Fruit fly (Drosophila melanogaster) whole organism, embryonic: Measurements from ENCODE around the gene CG7724.
A peak's percentile ranks its signal among the peaks of the same experiment; 100 is the strongest.

Experiments used
- Bteb2 ChIP-seq: fragments of 200-800 bp; sonication (Bioruptor generic); optimal IDR thresholded peaks from 2 replicates; lab custom pipeline; 2016; ENCODE audit warnings: missing biosample characterization, missing genetic modification characterization
- CG10321 ChIP-seq: fragments of 200-800 bp; sonication (Bioruptor generic); IDR thresholded peaks from 2 replicates; pipeline ENCODE4 v1.3.6; 2022; ENCODE audit warnings: missing biosample characterization, missing genetic modification characterization
- CG10462 ChIP-seq: fragments of 200-800 bp; sonication (Bioruptor generic); optimal IDR thresholded peaks from 2 replicates; lab custom pipeline; 2016; ENCODE audit warnings: missing biosample characterization, missing genetic modification characterization
- CG10565 ChIP-seq: fragments of 200-800 bp; sonication (Bioruptor generic); optimal IDR thresholded peaks from 3 replicates; lab custom pipeline; 2016; ENCODE audit warnings: missing biosample characterization, mild to moderate bottlenecking, missing genetic modification characterization
- CG10654 ChIP-seq: fragments of 200-800 bp; sonication (Bioruptor generic); optimal IDR thresholded peaks from 2 replicates; lab custom pipeline; 2016; ENCODE audit warnings: missing biosample characterization, missing genetic modification characterization
- CG10959 ChIP-seq: fragments of 200-800 bp; sonication (Bioruptor generic); IDR thresholded peaks from 2 replicates; pipeline ENCODE4 v1.3.6; 2022; ENCODE audit warnings: missing biosample characterization, missing genetic modification characterization
- CG11085 ChIP-seq: fragments of 200-800 bp; sonication (Bioruptor generic); IDR thresholded peaks from 2 replicates; pipeline ENCODE4 v1.3.6; 2022; ENCODE audit warnings: missing biosample characterization, missing genetic modification characterization
- CG14014 ChIP-seq: fragments of 200-800 bp; sonication (Bioruptor generic); IDR thresholded peaks from 2 replicates; pipeline ENCODE4 v1.3.6; 2022; ENCODE audit warnings: missing biosample characterization, missing genetic modification characterization
- CG14667 ChIP-seq: fragments of 200-800 bp; sonication (Bioruptor generic); IDR thresholded peaks from 2 replicates; pipeline ENCODE4 v1.3.6; 2022; ENCODE audit warnings: missing biosample characterization, missing genetic modification characterization
- CG15514 ChIP-seq: fragments of 200-800 bp; sonication (Bioruptor generic); optimal IDR thresholded peaks from 3 replicates; lab custom pipeline; 2017; ENCODE audit warnings: missing biosample characterization, missing genetic modification characterization, mild to moderate bottlenecking, moderate library complexity, missing genetic modification reagents
- CG18011 ChIP-seq: fragments of 200-800 bp; sonication (Bioruptor generic); optimal IDR thresholded peaks from 2 replicates; lab custom pipeline; 2017; ENCODE audit warnings: missing biosample characterization, missing genetic modification characterization, mild to moderate bottlenecking, moderate library complexity, missing genotype
- CG18476 ChIP-seq: fragments of 200-800 bp; sonication (Bioruptor generic); optimal IDR thresholded peaks from 2 replicates; lab custom pipeline; 2016; ENCODE audit warnings: missing biosample characterization, mild to moderate bottlenecking, missing genetic modification characterization
- CG18599 ChIP-seq: fragments of 200-800 bp; sonication (Bioruptor generic); optimal IDR thresholded peaks from 3 replicates; lab custom pipeline; 2017; ENCODE audit warnings: missing biosample characterization, missing genetic modification characterization, mild to moderate bottlenecking, moderate library complexity, missing genetic modification reagents
- CG2875 ChIP-seq: fragments of 200-800 bp; sonication (Bioruptor generic); optimal IDR thresholded peaks from 2 replicates; lab custom pipeline; 2017; ENCODE audit warnings: missing biosample characterization, mild to moderate bottlenecking, missing genetic modification characterization, missing genetic modification reagents
- CG30431 ChIP-seq: fragments of 200-800 bp; sonication (Bioruptor generic); optimal IDR thresholded peaks from 2 replicates; lab custom pipeline; 2017; ENCODE audit warnings: missing biosample characterization, missing genetic modification characterization
- CG31224 ChIP-seq: fragments of 200-800 bp; sonication (Bioruptor generic); IDR thresholded peaks from 2 replicates; pipeline ENCODE4 v1.3.6; 2022; ENCODE audit warnings: missing biosample characterization, missing genetic modification characterization
- CG32532 ChIP-seq: fragments of 200-800 bp; sonication (Bioruptor generic); IDR thresholded peaks from 2 replicates; pipeline ENCODE4 v1.3.6; 2022; ENCODE audit warnings: missing biosample characterization, missing genetic modification characterization
- CG3281 ChIP-seq: fragments of 200-800 bp; sonication (Bioruptor generic); optimal IDR thresholded peaks from 3 replicates; lab custom pipeline; 2017; ENCODE audit warnings: missing biosample characterization, mild to moderate bottlenecking, missing genetic modification characterization
- CG34376 ChIP-seq: fragments of 200-800 bp; sonication (Bioruptor generic); optimal IDR thresholded peaks from 2 replicates; lab custom pipeline; 2018; ENCODE audit warnings: missing biosample characterization, mild to moderate bottlenecking, missing genetic modification characterization
- CG34422 ChIP-seq: fragments of 200-800 bp; sonication (Bioruptor generic); IDR thresholded peaks from 3 replicates; pipeline ENCODE4 v1.3.6; 2022; ENCODE audit warnings: missing biosample characterization, missing genetic modification characterization
- CG4424 ChIP-seq: fragments of 200-800 bp; sonication (Bioruptor generic); optimal IDR thresholded peaks from 3 replicates; lab custom pipeline; 2016; ENCODE audit warnings: missing biosample characterization, missing genetic modification characterization
- CG7745 ChIP-seq: fragments of 200-800 bp; sonication (Bioruptor generic); optimal IDR thresholded peaks from 2 replicates; lab custom pipeline; 2018; ENCODE audit warnings: missing biosample characterization, mild to moderate bottlenecking, missing genetic modification characterization, moderate library complexity
- CG8765 ChIP-seq: fragments of 200-800 bp; sonication (Bioruptor generic); IDR thresholded peaks from 2 replicates; pipeline ENCODE4 v1.3.6; 2022; ENCODE audit warnings: missing biosample characterization, missing genetic modification characterization
- CG9797 ChIP-seq: fragments of 200-800 bp; sonication (Bioruptor generic); optimal IDR thresholded peaks from 3 replicates; lab custom pipeline; 2018; ENCODE audit warnings: missing biosample characterization, mild to moderate bottlenecking, missing genetic modification characterization
- Dip3 ChIP-seq: fragments of 200-800 bp; sonication (Bioruptor generic); optimal IDR thresholded peaks from 3 replicates; lab custom pipeline; 2016; ENCODE audit warnings: missing biosample characterization, missing genetic modification characterization
- NC2β ChIP-seq: fragments of 200-800 bp; sonication (Bioruptor generic); optimal IDR thresholded peaks from 2 replicates; lab custom pipeline; 2016; ENCODE audit warnings: missing biosample characterization, missing genetic modification characterization
- Rx ChIP-seq: fragments of 200-800 bp; sonication (Bioruptor generic); IDR thresholded peaks from 2 replicates; pipeline ENCODE4 v1.3.6; 2022; ENCODE audit warnings: missing biosample characterization, missing genetic modification characterization
- Scr ChIP-seq: fragments of 200-800 bp; sonication (Bioruptor generic); IDR thresholded peaks from 2 replicates; pipeline ENCODE4 v1.3.6; 2022; ENCODE audit warnings: missing biosample characterization, missing genetic modification characterization; ENCODE audit not compliant: partially characterized antibody
- Sox100B ChIP-seq: fragments of 200-800 bp; sonication (Bioruptor generic); optimal IDR thresholded peaks from 3 replicates; lab custom pipeline; 2018; ENCODE audit warnings: missing biosample characterization, mild to moderate bottlenecking, missing genetic modification characterization
- Spps ChIP-seq: fragments of 200-800 bp; sonication (Bioruptor generic); optimal IDR thresholded peaks from 2 replicates; lab custom pipeline; 2018; ENCODE audit warnings: missing biosample characterization, mild to moderate bottlenecking, missing genetic modification characterization
- Stat92E ChIP-seq, 3 experiments: fragments of >200 bp in 2 of 3; fragments of 200-800 bp in 1 of 3; sonication (Bioruptor generic) in 1 of 3; optimal IDR thresholded peaks; 2 replicates each; lab custom pipeline; 2017 to 2019; ENCODE audit warnings: missing biosample characterization in 3 of 3, missing genetic modification characterization in 3 of 3, mild to moderate bottlenecking in 1 of 3, moderate library complexity in 1 of 3
- Xbp1 ChIP-seq: fragments of 200-800 bp; sonication (Bioruptor generic); optimal IDR thresholded peaks from 3 replicates; lab custom pipeline; 2016; ENCODE audit warnings: missing biosample characterization, mild to moderate bottlenecking, missing genetic modification characterization
- bsh ChIP-seq, 2 experiments: fragments of 200-800 bp; sonication (Bioruptor generic); optimal IDR thresholded peaks; 2 replicates each; lab custom pipeline; 2017 to 2018; ENCODE audit warnings: mild to moderate bottlenecking in 2 of 2, missing biosample characterization in 2 of 2, missing genetic modification characterization in 2 of 2, moderate library complexity in 1 of 2
- chm ChIP-seq: fragments of 200-800 bp; sonication (Bioruptor generic); IDR thresholded peaks from 2 replicates; pipeline ENCODE4 v1.3.6; 2022; ENCODE audit warnings: missing biosample characterization, missing genetic modification characterization
- dm ChIP-seq: fragments of 200-800 bp; sonication (Bioruptor generic); optimal IDR thresholded peaks from 3 replicates; lab custom pipeline; 2016; ENCODE audit warnings: missing biosample characterization, missing genetic modification characterization
- hbn ChIP-seq: fragments of 200-800 bp; sonication (Bioruptor generic); IDR thresholded peaks from 2 replicates; pipeline ENCODE4 v1.3.6; 2022; ENCODE audit warnings: missing biosample characterization, missing genetic modification characterization; ENCODE audit not compliant: partially characterized antibody
- hth ChIP-seq: fragments of >200 bp; optimal IDR thresholded peaks from 2 replicates; lab custom pipeline; 2017; ENCODE audit warnings: inconsistent platforms
- ind ChIP-seq: fragments of 200-800 bp; sonication (Bioruptor generic); optimal IDR thresholded peaks from 3 replicates; lab custom pipeline; 2016; ENCODE audit warnings: missing biosample characterization, missing genetic modification characterization
- ken ChIP-seq: fragments of 200-800 bp; sonication (Bioruptor generic); IDR thresholded peaks from 3 replicates; pipeline ENCODE4 v1.3.6; 2022; ENCODE audit warnings: missing biosample characterization, missing genetic modification characterization
- lbe ChIP-seq: fragments of 200-800 bp; sonication (Bioruptor generic); optimal IDR thresholded peaks from 2 replicates; lab custom pipeline; 2016; ENCODE audit warnings: missing biosample characterization, mild to moderate bottlenecking, missing genetic modification characterization
- luna ChIP-seq: fragments of 200-800 bp; sonication (Bioruptor generic); optimal IDR thresholded peaks from 2 replicates; lab custom pipeline; 2016; ENCODE audit warnings: missing biosample characterization, missing genetic modification characterization
- pita ChIP-seq: fragments of 200-800 bp; sonication (Bioruptor generic); optimal IDR thresholded peaks from 2 replicates; lab custom pipeline; 2017; ENCODE audit warnings: missing biosample characterization, mild to moderate bottlenecking, missing genetic modification characterization
- rib ChIP-seq: fragments of 200-800 bp; sonication (Bioruptor generic); IDR thresholded peaks from 2 replicates; pipeline ENCODE4 v1.3.6; 2022; ENCODE audit warnings: missing biosample characterization, missing genetic modification characterization
- slbo ChIP-seq: fragments of 200-800 bp; sonication (Bioruptor generic); IDR thresholded peaks from 2 replicates; pipeline ENCODE4 v1.3.6; 2022; ENCODE audit warnings: missing biosample characterization, missing genetic modification characterization
- slou ChIP-seq: fragments of 200-800 bp; sonication (Bioruptor generic); optimal IDR thresholded peaks from 3 replicates; lab custom pipeline; 2016; ENCODE audit warnings: missing biosample characterization, missing genetic modification characterization
- so ChIP-seq: fragments of 200-800 bp; sonication (Bioruptor generic); IDR thresholded peaks from 3 replicates; pipeline ENCODE4 v1.3.6; 2022; ENCODE audit warnings: missing biosample characterization, missing genetic modification characterization
- sob ChIP-seq: fragments of 200-800 bp; sonication (Bioruptor generic); IDR thresholded peaks from 2 replicates; pipeline ENCODE4 v1.3.6; 2022; ENCODE audit warnings: missing biosample characterization, missing genetic modification characterization
- sr ChIP-seq: fragments of 200-800 bp; sonication (Bioruptor generic); IDR thresholded peaks from 3 replicates; pipeline ENCODE4 v1.3.6; 2022; ENCODE audit warnings: missing biosample characterization, missing genetic modification characterization
- trem ChIP-seq: fragments of 200-800 bp; optimal IDR thresholded peaks from 3 replicates; lab custom pipeline; 2019; ENCODE audit warnings: missing biosample characterization, mild to moderate bottlenecking, missing genetic modification characterization, moderate library complexity
- tx ChIP-seq: fragments of 200-800 bp; sonication (Bioruptor generic); optimal IDR thresholded peaks from 2 replicates; lab custom pipeline; 2016; ENCODE audit warnings: missing biosample characterization, missing genetic modification characterization
- unpg ChIP-seq: fragments of 200-800 bp; sonication (Bioruptor generic); optimal IDR thresholded peaks from 3 replicates; lab custom pipeline; 2018; ENCODE audit warnings: missing biosample characterization, mild to moderate bottlenecking, missing genetic modification characterization, moderate library complexity
- zfh1 ChIP-seq: fragments of 200-800 bp; sonication (Bioruptor generic); IDR thresholded peaks from 3 replicates; pipeline ENCODE4 v1.3.6; 2022; ENCODE audit warnings: missing biosample characterization, missing genetic modification characterization
- zfh2 ChIP-seq: fragments of 200-800 bp; sonication (Bioruptor generic); optimal IDR thresholded peaks from 2 replicates; lab custom pipeline; 2016; ENCODE audit warnings: missing biosample characterization, missing genetic modification characterization

Gene CG7724

DNA sequence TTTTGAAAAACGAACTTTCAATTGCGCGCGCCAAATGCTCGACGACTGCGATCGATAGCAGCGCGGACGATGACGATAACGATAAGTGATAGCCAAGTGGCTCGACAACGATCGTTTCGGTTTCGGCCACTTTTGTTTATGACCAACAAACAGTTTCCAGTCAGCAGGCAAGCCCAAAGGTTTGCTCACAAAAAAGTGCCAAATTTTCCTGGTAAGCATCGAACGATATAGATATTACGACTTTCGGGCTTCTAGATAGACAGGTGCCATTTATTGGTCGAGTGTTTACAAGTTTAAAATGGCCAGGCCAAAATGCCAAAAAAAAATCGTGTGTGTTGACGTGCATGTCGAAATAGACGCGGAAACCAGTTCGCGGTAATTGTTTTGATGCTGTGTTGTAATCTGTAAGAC, at the start of gene CG7724 (continued):
- no peak for TF ChIP-seq slou (GFP tag; lab: Kevin White, UChicago)
- no peak for TF ChIP-seq CG31224 (GFP tag; lab: Robert Waterston, UW)
- no peak for TF ChIP-seq ind (GFP tag; lab: Kevin White, UChicago)
- no peak for TF ChIP-seq CG11085
- TF ChIP-seq CG32532 (GFP tag; lab: Robert Waterston, UW): 0 out of 2 replicates have a peak, but pooled peaks have one; percentile 21
- peak; percentile 5 for TF ChIP-seq CG18011 (GFP tag; lab: Kevin White, UChicago)
- TF ChIP-seq Xbp1 (GFP tag; lab: Kevin White, UChicago): no peak
- TF ChIP-seq hbn (GFP tag; lab: Robert Waterston, UW): peak; percentile 74
- TF ChIP-seq unpg (GFP tag; lab: Kevin White, UChicago): no peak
- TF ChIP-seq bsh (GFP tag; optimal IDR thresholded peaks at IDR 0.05; lab: Kevin White, UChicago): no peak
- no peak for TF ChIP-seq NC2β (GFP tag; lab: Kevin White, UChicago)
- no peak for TF ChIP-seq pita
- TF ChIP-seq CG34422 (GFP tag; lab: Robert Waterston, UW): no peak; the same call in 2 of the 3 replicates
- TF ChIP-seq CG14014 (GFP tag; lab: Robert Waterston, UW): no peak
- TF ChIP-seq CG8765 (GFP tag; lab: Robert Waterston, UW): no peak
- TF ChIP-seq trem (tag; lab: Kevin White, UChicago): peak; percentile 18
- no peak for TF ChIP-seq CG7745 (tag; lab: Kevin White, UChicago)
- TF ChIP-seq CG10959 (GFP tag; lab: Robert Waterston, UW): no peak
- TF ChIP-seq luna (GFP tag; lab: Kevin White, UChicago): no peak
- no peak for TF ChIP-seq zfh1 (GFP tag; lab: Robert Waterston, UW)
- no peak for TF ChIP-seq dm (GFP tag; lab: Kevin White, UChicago)
- TF ChIP-seq CG9797 (GFP tag; lab: Kevin White, UChicago): no peak
- no peak for TF ChIP-seq CG30431
- no peak for TF ChIP-seq zfh2
- TF ChIP-seq chm: no peak
- TF ChIP-seq Sox100B: no peak
- TF ChIP-seq Rx (GFP tag; lab: Robert Waterston, UW): no peak
- no peak for TF ChIP-seq rib (GFP tag; lab: Robert Waterston, UW)
- peak; percentile 73 for TF ChIP-seq Scr (GFP tag; lab: Robert Waterston, UW)
- no peak for TF ChIP-seq so (GFP tag; lab: Robert Waterston, UW)
- no peak for TF ChIP-seq slbo (GFP tag; lab: Robert Waterston, UW)
- TF ChIP-seq CG10321 (GFP tag; lab: Robert Waterston, UW): no peak
- TF ChIP-seq CG3281 (GFP tag; lab: Kevin White, UChicago): no peak
- no peak for TF ChIP-seq Spps (tag; lab: Kevin White, UChicago)
- TF ChIP-seq sob: no peak
- peak; percentile 42 for TF ChIP-seq CG15514 (GFP tag; lab: Kevin White, UChicago)
- no peak for TF ChIP-seq CG18476
- TF ChIP-seq CG10654 (GFP tag; lab: Kevin White, UChicago): no peak
- no peak for TF ChIP-seq Bteb2 (GFP tag; lab: Kevin White, UChicago)
- no peak for TF ChIP-seq Stat92E (GFP tag; optimal IDR thresholded peaks at IDR 0.05; lab: Kevin White, UChicago)
- TF ChIP-seq CG34376 (GFP tag; lab: Kevin White, UChicago): no peak
- TF ChIP-seq CG4424 (GFP tag; lab: Kevin White, UChicago): no peak
- TF ChIP-seq CG10565: no peak
- TF ChIP-seq Dip3 (GFP tag; lab: Kevin White, UChicago): no peak
- no peak for TF ChIP-seq tx (GFP tag; lab: Kevin White, UChicago)
- no peak for TF ChIP-seq lbe (GFP tag; lab: Kevin White, UChicago)
- no peak for TF ChIP-seq CG14667 (GFP tag; lab: Robert Waterston, UW)
- no peak for TF ChIP-seq CG10462 (GFP tag; lab: Kevin White, UChicago)
- no peak for TF ChIP-seq ken (GFP tag; lab: Robert Waterston, UW)
- TF ChIP-seq hth (lab: Kevin White, UChicago): no peak
- TF ChIP-seq CG2875 (GFP tag; lab: Kevin White, UChicago): no peak
- TF ChIP-seq CG18599: no peak
- no peak for TF ChIP-seq sr (GFP tag; lab: Robert Waterston, UW)
